Fruit fly (Drosophila melanogaster) whole organism, prepupa: Measurements from ENCODE around the gene alpha-Est6.

Experiments
- CG32006 ChIP-seq: fragments of 200-800 bp; sonication (Bioruptor generic); optimal IDR thresholded peaks from 3 replicates; lab custom pipeline; 2017; ENCODE audit warnings: missing biosample characterization, mild to moderate bottlenecking, missing genetic modification characterization
- CG3919 ChIP-seq: fragments of 200-800 bp; sonication (Bioruptor generic); optimal IDR thresholded peaks from 3 replicates; lab custom pipeline; 2016; ENCODE audit warnings: missing biosample characterization, missing genetic modification characterization
- CG6854 ChIP-seq: fragments of 200-800 bp; sonication (Bioruptor generic); optimal IDR thresholded peaks from 2 replicates; lab custom pipeline; 2017; ENCODE audit warnings: missing biosample characterization, mild to moderate bottlenecking, missing genetic modification characterization
- CG8319 ChIP-seq: fragments of 200-800 bp; sonication (Bioruptor generic); optimal IDR thresholded peaks from 3 replicates; lab custom pipeline; 2016; ENCODE audit warnings: missing biosample characterization, missing genetic modification characterization
- OdsH ChIP-seq: fragments of 200-800 bp; sonication (Bioruptor generic); optimal IDR thresholded peaks from 3 replicates; lab custom pipeline; 2016; ENCODE audit warnings: missing biosample characterization, missing genetic modification characterization
- Sox14 ChIP-seq: fragments of 200-800 bp; sonication (Bioruptor generic); optimal IDR thresholded peaks from 3 replicates; lab custom pipeline; 2016; ENCODE audit warnings: missing biosample characterization, missing genetic modification characterization
- achi ChIP-seq: fragments of 200-800 bp; sonication (Bioruptor generic); optimal IDR thresholded peaks from 3 replicates; lab custom pipeline; 2016; ENCODE audit warnings: missing biosample characterization, missing genetic modification characterization
- eg ChIP-seq: fragments of 200-800 bp; sonication (Bioruptor generic); IDR thresholded peaks from 3 replicates; pipeline ENCODE4 v1.3.6; 2022; ENCODE audit warnings: missing biosample characterization, missing genetic modification characterization
- fkh ChIP-seq: fragments of 200-800 bp; sonication (Bioruptor generic); optimal IDR thresholded peaks from 3 replicates; lab custom pipeline; 2017; ENCODE audit warnings: missing biosample characterization, mild to moderate bottlenecking, missing genetic modification characterization, moderate library complexity
- topi ChIP-seq: fragments of 200-800 bp; sonication (Bioruptor generic); optimal IDR thresholded peaks from 3 replicates; lab custom pipeline; 2016; ENCODE audit warnings: missing biosample characterization, missing genetic modification characterization

DNA sequence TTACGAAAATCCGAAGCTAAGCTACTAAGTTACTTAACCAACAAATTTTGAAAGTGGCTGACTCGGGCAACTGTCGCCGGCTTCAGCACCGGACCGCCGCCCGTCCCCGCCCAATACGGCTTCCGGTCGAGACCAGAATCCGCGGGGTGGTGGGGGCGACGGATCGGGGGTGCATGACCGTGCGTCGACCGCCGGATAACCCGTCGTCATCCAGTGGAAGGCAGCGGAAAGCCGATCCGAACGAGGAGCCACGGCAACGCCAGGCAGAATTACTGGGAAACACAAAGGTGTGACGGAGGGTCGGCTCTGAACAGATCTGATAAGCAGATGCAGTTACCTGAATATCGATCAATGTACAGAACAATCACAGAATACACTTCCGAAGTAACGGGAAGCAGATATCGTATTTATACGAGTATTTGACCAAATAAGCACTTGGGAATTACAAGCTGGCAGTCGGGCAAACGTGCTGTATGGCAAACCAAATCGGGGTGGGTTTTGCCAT is 53.9 kb downstream of the alpha-Est6 start:
- TF ChIP-seq topi (GFP tag; lab: Kevin White, UChicago): peak; percentile 50
- TF ChIP-seq CG6854 (GFP tag; lab: Kevin White, UChicago): peak; percentile 88
- peak; percentile 51 for TF ChIP-seq Sox14 (GFP tag; lab: Kevin White, UChicago)
- no peak for TF ChIP-seq fkh
- peak; percentile 20 for TF ChIP-seq OdsH
- peak; percentile 76 for TF ChIP-seq eg (GFP tag; lab: Robert Waterston, UW)
- TF ChIP-seq achi (GFP tag; lab: Kevin White, UChicago): peak; percentile 48
- TF ChIP-seq CG32006 (GFP tag; lab: Kevin White, UChicago): peak; percentile 13
- TF ChIP-seq CG8319 (GFP tag; lab: Kevin White, UChicago): no peak
- peak; percentile 60 for TF ChIP-seq CG3919 (GFP tag; lab: Kevin White, UChicago)
